Worm (Caenorhabditis elegans) whole organism, L4 larva: ENCODE results near the gene cyp-32B1.

Experiments used
- ceh-82 ChIP-seq: sonication (generic microtip); optimal IDR thresholded peaks from 2 replicates; lab custom pipeline; 2017; ENCODE audit warnings: missing biosample characterization, missing genetic modification characterization
- egl-43 ChIP-seq: fragments of 200-800 bp; sonication (Bioruptor generic); IDR thresholded peaks from 2 replicates; pipeline ENCODE4 v1.3.6; 2022; ENCODE audit warnings: missing genetic modification reagents, missing genetic modification characterization, missing compliant biosample characterization
- fos-1 ChIP-seq: fragments of 150-350 bp; optimal IDR thresholded peaks from 2 replicates; lab custom pipeline; 2014; ENCODE audit warnings: missing biosample characterization, missing genetic modification characterization
- jun-1 ChIP-seq: fragments of 150-350 bp; optimal IDR thresholded peaks from 2 replicates; lab custom pipeline; 2014; ENCODE audit warnings: missing biosample characterization, missing genetic modification reagents, missing genetic modification characterization
- lin-38 ChIP-seq: fragments of 200-800 bp; sonication (Bioruptor generic); IDR thresholded peaks from 2 replicates; pipeline ENCODE4 v1.3.6; 2022; ENCODE audit warnings: missing genetic modification reagents, missing genetic modification characterization, missing compliant biosample characterization
- lsy-2 ChIP-seq, 2 experiments: fragments of 150-350 bp in 1 of 2; sonication (generic microtip) in 1 of 2; optimal IDR thresholded peaks; 2 replicates each; lab custom pipeline; 2014 to 2017; ENCODE audit warnings: missing biosample characterization in 2 of 2, missing genetic modification characterization in 2 of 2
- mdl-1 ChIP-seq, 2 experiments: fragments of 150-350 bp in 1 of 2; sonication (generic microtip) in 1 of 2; optimal IDR thresholded peaks; 2 replicates each; lab custom pipeline; 2014 to 2017; ENCODE audit warnings: missing biosample characterization in 2 of 2, missing genetic modification characterization in 2 of 2
- nhr-10 ChIP-seq: fragments of 150-350 bp; optimal IDR thresholded peaks from 2 replicates; lab custom pipeline; 2014; ENCODE audit warnings: missing biosample characterization, missing genetic modification characterization
- nhr-237 ChIP-seq: sonication (generic microtip); optimal IDR thresholded peaks from 2 replicates; lab custom pipeline; 2017; ENCODE audit warnings: missing biosample characterization, missing genetic modification characterization
- nhr-25 ChIP-seq: sonication (generic microtip); optimal IDR thresholded peaks from 2 replicates; lab custom pipeline; 2017; ENCODE audit warnings: missing genetic modification characterization, mild to moderate bottlenecking, missing compliant biosample characterization, antibody characterized with exemption, moderate library complexity, borderline replicate concordance; ENCODE audit not compliant: insufficient read depth
- nhr-28 ChIP-seq: fragments of 150-350 bp; optimal IDR thresholded peaks from 2 replicates; lab custom pipeline; 2014; ENCODE audit warnings: missing biosample characterization, missing genetic modification characterization
- nhr-76 ChIP-seq: fragments of 150-350 bp; optimal IDR thresholded peaks from 2 replicates; lab custom pipeline; 2014; ENCODE audit warnings: missing biosample characterization, missing genetic modification characterization
- unc-39 ChIP-seq: sonication (generic microtip); optimal IDR thresholded peaks from 2 replicates; lab custom pipeline; 2017; ENCODE audit warnings: missing biosample characterization, missing genetic modification characterization

DNA sequence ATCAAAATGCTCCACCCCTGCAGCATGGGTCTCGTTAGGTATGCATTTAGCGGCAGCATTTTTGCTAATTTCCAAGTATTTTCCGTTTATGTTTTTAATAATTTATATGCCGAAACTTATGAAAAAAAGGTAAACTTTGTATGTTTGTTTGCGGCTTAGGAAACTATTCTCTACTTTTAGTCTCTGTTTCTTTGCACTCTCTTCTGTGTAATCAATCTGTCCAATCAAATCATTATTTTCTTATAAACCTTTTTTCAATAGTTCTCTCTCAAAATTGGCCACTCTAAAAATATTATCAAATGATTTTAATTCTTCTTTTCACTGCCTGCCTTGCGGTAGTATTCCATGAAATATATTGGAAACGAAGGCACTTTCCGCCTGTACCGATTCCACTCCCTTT, 36.8 kb upstream of the cyp-32B1 start:
- TF ChIP-seq egl-43 (GFP tag; lab: Robert Waterston, UW) (no peak), lsy-2 (tag; optimal IDR thresholded peaks at IDR 0.05; lab: Kevin White, UChicago) (no peak), fos-1 (tag; lab: Kevin White, UChicago) (no peak), mdl-1 (tag; optimal IDR thresholded peaks at IDR 0.05; lab: Kevin White, UChicago) (no peak), unc-39 (tag; lab: Kevin White, UChicago) (no peak), nhr-25 (tag; lab: Kevin White, UChicago) (no peak), jun-1 (tag; lab: Kevin White, UChicago) (no peak), ceh-82 (tag; lab: Kevin White, UChicago) (no peak), lin-38 (GFP tag; lab: Robert Waterston, UW) (no peak), nhr-237 (tag; lab: Kevin White, UChicago) (no peak), nhr-28 (tag; lab: Kevin White, UChicago) (peak; percentile 28), nhr-76 (no peak), nhr-10 (no peak)
